Fruit fly (Drosophila melanogaster) Kc167 (cell line): ENCODE measurements around the gene CG43680.

Experiments used
- Myc ChIP-seq: fragments of >200 bp; optimal IDR thresholded peaks from 2 replicates; lab custom pipeline; 2017; ENCODE audit warnings: missing external identifiers
- Sin3A ChIP-seq: fragments of >200 bp; optimal IDR thresholded peaks from 2 replicates; lab custom pipeline; 2018; ENCODE audit warnings: missing external identifiers
- h ChIP-seq: fragments of >200 bp; optimal IDR thresholded peaks from 3 replicates; lab custom pipeline; 2018; ENCODE audit warnings: missing external identifiers
- insv ChIP-seq: fragments of >200 bp; optimal IDR thresholded peaks from 3 replicates; lab custom pipeline; 2018; ENCODE audit warnings: missing external identifiers
- psq ChIP-seq: fragments of >200 bp; optimal IDR thresholded peaks from 2 replicates; lab custom pipeline; 2017; ENCODE audit warnings: missing external identifiers
- ttk ChIP-seq: sonication (Bioruptor generic); optimal IDR thresholded peaks from 2 replicates; lab custom pipeline; 2017; ENCODE audit warnings: missing external identifiers

dm6 chr3L:15011638-15012335 lies 41.4 kb downstream of the CG43680 start:
- TF ChIP-seq Myc (lab: Kevin White, UChicago) (no peak), insv (lab: Kevin White, UChicago) (no peak), psq (lab: Kevin White, UChicago) (no peak), h (lab: Kevin White, UChicago) (no peak), Sin3A (no peak), ttk (lab: Kevin White, UChicago) (no peak)
